Worm (Caenorhabditis elegans): Measurements from ENCODE around the gene acr-18.

- TF ChIP-seq ztf-11 (tag; optimal IDR thresholded peaks at IDR 0.05) (no peak), lin-13 (GFP tag; optimal IDR thresholded peaks at IDR 0.05) (no peak), egl-27 (tag; optimal IDR thresholded peaks at IDR 0.05) (no peak), fos-1 (tag; optimal IDR thresholded peaks at IDR 0.05) (no peak), unc-55 (GFP tag; optimal IDR thresholded peaks at IDR 0.05) (no peak), ama-1 (optimal IDR thresholded peaks at IDR 0.05) (no peak), C34F6.9 (tag; optimal IDR thresholded peaks at IDR 0.05) (no peak)
Measured at ce11 chrV:15536320-15536719, 22.6 kb downstream of the acr-18 start, which contains the start of gene F21A3.4.
